Worm (Caenorhabditis elegans) whole organism, late embryonic: ENCODE results near the gene srz-10.

Experiments
- C38D4.7 ChIP-seq: fragments of 200-800 bp; sonication (Bioruptor generic); optimal IDR thresholded peaks from 2 replicates; lab custom pipeline; 2018; ENCODE audit warnings: mild to moderate bottlenecking, missing genetic modification characterization, moderate library complexity, missing compliant biosample characterization
- F13H6.1 ChIP-seq: sonication (generic microtip); optimal IDR thresholded peaks from 2 replicates; lab custom pipeline; 2016; ENCODE audit warnings: missing genetic modification characterization, missing compliant biosample characterization
- K09A11.1 ChIP-seq: sonication (generic microtip); optimal IDR thresholded peaks from 2 replicates; lab custom pipeline; 2017; ENCODE audit warnings: antibody characterized with exemption, mild to moderate bottlenecking, missing genetic modification characterization, missing compliant biosample characterization; ENCODE audit not compliant: insufficient read depth
- ahr-1 ChIP-seq: sonication (generic microtip); optimal IDR thresholded peaks from 2 replicates; lab custom pipeline; 2016; ENCODE audit warnings: missing genetic modification characterization, missing compliant biosample characterization
- ceh-18 ChIP-seq: sonication (generic microtip); optimal IDR thresholded peaks from 2 replicates; lab custom pipeline; 2016; ENCODE audit warnings: missing genetic modification characterization, missing compliant biosample characterization
- ceh-31 ChIP-seq: sonication (generic microtip); optimal IDR thresholded peaks from 2 replicates; lab custom pipeline; 2016; ENCODE audit warnings: missing genetic modification characterization, missing compliant biosample characterization
- ceh-45 ChIP-seq: fragments of 200-800 bp; sonication (Bioruptor generic); IDR thresholded peaks from 2 replicates; pipeline ENCODE4 v1.3.6; 2022; ENCODE audit warnings: missing genetic modification reagents, missing genetic modification characterization, missing compliant biosample characterization
- ceh-48 ChIP-seq: sonication (generic microtip); optimal IDR thresholded peaks from 2 replicates; lab custom pipeline; 2016; ENCODE audit warnings: missing genetic modification characterization, inconsistent platforms, missing compliant biosample characterization
- ceh-6 ChIP-seq: fragments of 200-800 bp; sonication (Bioruptor generic); optimal IDR thresholded peaks from 2 replicates; lab custom pipeline; 2018; ENCODE audit warnings: mild to moderate bottlenecking, missing genetic modification characterization, missing compliant biosample characterization
- che-1 ChIP-seq: sonication (generic microtip); optimal IDR thresholded peaks from 2 replicates; lab custom pipeline; 2016; ENCODE audit warnings: mild to moderate bottlenecking, missing genetic modification characterization, missing compliant biosample characterization
- dve-1 ChIP-seq: sonication (generic microtip); optimal IDR thresholded peaks from 2 replicates; lab custom pipeline; 2017; ENCODE audit warnings: antibody characterized with exemption, mild to moderate bottlenecking, missing genetic modification characterization, missing compliant biosample characterization
- elt-2 ChIP-seq: sonication (generic microtip); optimal IDR thresholded peaks from 2 replicates; lab custom pipeline; 2016; ENCODE audit warnings: missing genetic modification reagents, missing genetic modification characterization, missing compliant biosample characterization
- fkh-6 ChIP-seq: sonication (generic microtip); optimal IDR thresholded peaks from 2 replicates; lab custom pipeline; 2016; ENCODE audit warnings: missing genetic modification characterization, missing compliant biosample characterization
- hlh-30 ChIP-seq: sonication (generic microtip); optimal IDR thresholded peaks from 2 replicates; lab custom pipeline; 2017; ENCODE audit warnings: antibody characterized with exemption, missing genetic modification characterization, missing compliant biosample characterization; ENCODE audit not compliant: insufficient read depth
- hlh-6 ChIP-seq: sonication (generic microtip); optimal IDR thresholded peaks from 2 replicates; lab custom pipeline; 2016; ENCODE audit warnings: missing genotype, missing genetic modification characterization, missing compliant biosample characterization
- hlh-8 ChIP-seq: sonication (generic microtip); optimal IDR thresholded peaks from 2 replicates; lab custom pipeline; 2016; ENCODE audit warnings: missing genotype, missing genetic modification characterization, missing compliant biosample characterization
- lim-6 ChIP-seq: sonication (generic microtip); optimal IDR thresholded peaks from 2 replicates; lab custom pipeline; 2016; ENCODE audit warnings: missing genetic modification characterization, missing compliant biosample characterization
- nhr-232 ChIP-seq: sonication (generic microtip); optimal IDR thresholded peaks from 2 replicates; lab custom pipeline; 2016; ENCODE audit warnings: missing genetic modification characterization, missing compliant biosample characterization
- npax-4 ChIP-seq: sonication (generic microtip); optimal IDR thresholded peaks from 2 replicates; lab custom pipeline; 2016; ENCODE audit warnings: missing genetic modification characterization, missing compliant biosample characterization
- pat-9 ChIP-seq: fragments of 200-800 bp; sonication (Bioruptor generic); optimal IDR thresholded peaks from 2 replicates; lab custom pipeline; 2018; ENCODE audit warnings: mild to moderate bottlenecking, missing genetic modification characterization, moderate library complexity, missing compliant biosample characterization
- pros-1 ChIP-seq: fragments of 150-350 bp; optimal IDR thresholded peaks from 2 replicates; lab custom pipeline; 2014; ENCODE audit warnings: missing biosample characterization, missing genetic modification reagents, missing genetic modification characterization
- ref-2 ChIP-seq: sonication (generic microtip); optimal IDR thresholded peaks from 2 replicates; lab custom pipeline; 2016; ENCODE audit warnings: missing genetic modification characterization, missing compliant biosample characterization
- rnt-1 ChIP-seq: sonication (generic microtip); optimal IDR thresholded peaks from 2 replicates; lab custom pipeline; 2016; ENCODE audit warnings: missing genetic modification characterization, missing compliant biosample characterization
- sox-4 ChIP-seq: sonication (generic microtip); optimal IDR thresholded peaks from 2 replicates; lab custom pipeline; 2017; ENCODE audit warnings: mild to moderate bottlenecking, missing genetic modification characterization, inconsistent platforms, missing compliant biosample characterization
- unc-3 ChIP-seq, 2 experiments: fragments of 200-800 bp in 1 of 2; sonication (Bioruptor generic) in 1 of 2; sonication (generic microtip) in 1 of 2; conservative IDR thresholded peaks in 1 of 2; optimal IDR thresholded peaks in 1 of 2; 2 replicates each; pipeline versions ENCODE4 v1.3.6 to Lab custom; 2016 to 2022; ENCODE audit warnings: missing compliant biosample characterization in 2 of 2, missing genetic modification characterization in 2 of 2, missing genetic modification reagents in 1 of 2
- unc-55 ChIP-seq: sonication (generic microtip); optimal IDR thresholded peaks from 2 replicates; lab custom pipeline; 2017; ENCODE audit warnings: missing biosample characterization, missing genetic modification reagents, missing genetic modification characterization
- zip-5 ChIP-seq: sonication (generic microtip); optimal IDR thresholded peaks from 2 replicates; lab custom pipeline; 2016; ENCODE audit warnings: missing genetic modification characterization, missing compliant biosample characterization

srz-10 gene

DNA sequence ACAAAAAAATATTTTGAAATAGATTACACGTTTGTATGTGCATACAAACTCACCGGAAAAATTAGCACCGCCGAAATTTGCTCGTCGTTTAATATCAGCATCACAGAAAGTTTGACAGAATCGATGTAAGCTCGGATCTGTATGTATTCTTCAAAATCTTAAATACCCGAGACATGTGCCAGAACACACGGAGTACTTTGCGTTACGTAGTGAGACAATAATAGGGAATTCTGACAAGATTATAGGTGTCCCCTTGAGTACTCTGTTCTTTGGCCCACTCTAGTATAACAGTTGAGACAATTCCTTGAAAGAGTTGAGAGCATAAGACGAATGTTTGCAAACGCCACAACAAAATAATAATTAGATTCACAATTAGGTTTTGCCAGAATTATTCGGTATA, 5.3 kb downstream of the srz-10 start, which contains the start of gene srx-48:
TSS of gene srx-48 (minus strand) at position 101 of the 400 bp plus-strand sequence.
- TF ChIP-seq unc-3 (GFP tag; conservative IDR thresholded peaks at IDR 0.05; lab: Robert Waterston, UW) (no peak), unc-3 (tag; optimal IDR thresholded peaks at IDR 0.05; lab: Kevin White, UChicago) (no peak), pros-1 (no peak), hlh-8 (tag; lab: Kevin White, UChicago) (no peak), fkh-6 (tag; lab: Kevin White, UChicago) (no peak), ref-2 (tag; lab: Kevin White, UChicago) (no peak), dve-1 (no peak)
- TF ChIP-seq, all 69 proteins: peak for 0

DNA sequence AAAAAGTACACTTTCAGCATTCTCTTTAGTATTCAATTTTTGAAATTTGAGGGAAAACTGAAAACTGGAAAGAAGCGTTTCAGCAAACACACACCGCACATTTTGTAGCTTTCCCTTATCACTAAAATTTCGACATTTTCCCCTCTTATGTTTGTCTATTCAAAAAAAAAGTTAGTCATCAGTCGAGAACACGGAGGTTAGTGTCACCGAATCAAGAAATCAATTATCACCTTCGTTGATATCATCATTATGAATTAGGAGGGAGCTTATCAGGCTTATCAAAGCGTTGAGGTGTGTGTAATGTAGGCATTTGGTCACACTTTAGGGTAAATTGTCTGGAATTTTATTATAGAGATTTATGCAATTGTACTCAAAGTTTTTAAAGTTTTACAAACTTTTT, 10.3 kb downstream of the srz-10 start, which contains the start of gene cpr-3:
TSS of gene cpr-3 (minus strand) at position 104 of the 400 bp plus-strand sequence.
- TF ChIP-seq npax-4 (no peak), elt-2 (tag; lab: Kevin White, UChicago) (peak; percentile 66)

DNA sequence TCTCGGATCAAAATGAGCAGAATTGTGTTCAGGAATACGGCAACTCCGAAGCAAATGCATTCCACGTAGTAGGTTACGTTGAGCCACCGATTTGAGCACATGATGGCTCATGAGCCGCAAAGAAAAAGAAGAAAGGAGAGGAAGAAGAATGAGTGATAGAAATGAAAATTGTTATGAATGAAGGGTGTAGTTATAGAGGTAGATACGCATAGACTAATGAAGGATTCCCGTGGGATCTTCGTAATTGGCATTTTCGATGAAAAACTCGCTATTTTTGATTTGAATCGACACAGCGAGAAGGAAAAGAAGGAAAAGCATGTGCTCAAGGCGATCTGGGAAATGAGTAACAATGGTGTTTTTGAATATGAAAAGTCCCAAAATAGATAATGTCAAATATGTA, 15.0 kb downstream of the srz-10 start, which contains the start of gene str-96:
TSS of gene str-96 (minus strand) at position 101 of the 400 bp plus-strand sequence.
- TF ChIP-seq ahr-1 (tag; lab: Kevin White, UChicago) (no peak), rnt-1 (tag; lab: Kevin White, UChicago) (no peak), fkh-6 (tag; lab: Kevin White, UChicago) (no peak), ceh-45 (GFP tag; lab: Robert Waterston, UW) (no peak), hlh-6 (tag; lab: Kevin White, UChicago) (no peak), unc-55 (GFP tag; lab: Kevin White, UChicago) (no peak), sox-4 (tag; lab: Kevin White, UChicago) (no peak), lim-6 (tag; lab: Kevin White, UChicago) (no peak), ceh-48 (tag; lab: Kevin White, UChicago) (no peak), F13H6.1 (tag; lab: Kevin White, UChicago) (no peak), dve-1 (no peak), zip-5 (tag; lab: Kevin White, UChicago) (no peak), nhr-232 (no peak), pat-9 (tag; lab: Kevin White, UChicago) (no peak), ceh-18 (tag; lab: Kevin White, UChicago) (no peak), K09A11.1 (no peak)

DNA sequence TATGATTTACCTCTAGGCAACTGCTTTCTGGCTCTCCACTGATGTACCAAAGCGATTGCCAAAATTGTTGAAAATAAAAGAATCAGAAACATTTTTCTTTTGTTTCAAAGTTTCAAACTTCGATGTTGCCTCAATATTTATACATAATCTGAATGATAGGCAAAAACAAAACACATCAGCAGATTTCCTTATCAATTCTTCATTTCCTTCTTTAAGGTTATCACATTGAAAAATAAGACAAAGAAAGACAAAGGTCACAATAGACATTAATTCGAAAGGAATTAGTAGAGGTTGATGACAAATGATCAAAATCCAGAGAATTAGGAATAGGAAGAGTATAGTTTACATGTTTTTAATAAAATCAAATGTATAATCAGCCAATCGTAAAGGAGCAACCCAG, 17.9 kb downstream of the srz-10 start, which contains the start of gene cyp-34A2:
TSS of gene cyp-34A2 (minus strand) at position 101 of the 400 bp plus-strand sequence.
- TF ChIP-seq pat-9 (tag; lab: Kevin White, UChicago) = no peak

DNA sequence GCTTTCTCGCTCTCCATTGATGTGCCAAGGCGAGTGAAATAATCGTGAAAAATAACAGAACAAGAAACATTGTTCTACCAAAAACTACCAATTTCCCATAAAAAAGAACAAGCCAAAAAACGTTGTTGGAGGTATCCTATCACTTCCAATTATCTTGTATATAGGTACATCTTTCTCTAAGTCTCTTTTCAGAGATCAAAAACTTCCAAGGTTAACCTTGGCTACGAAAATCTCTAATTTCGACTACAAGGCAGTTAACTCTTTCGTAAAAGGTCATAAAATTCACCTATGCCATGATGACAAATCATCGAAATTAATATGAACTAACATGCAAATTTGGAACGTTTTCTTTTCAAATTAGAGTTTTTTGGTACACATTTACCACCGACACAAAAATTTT, 21.0 kb downstream of the srz-10 start, which contains the start of gene cyp-34A1:
TSS of gene cyp-34A1 (minus strand) at position 101 of the 400 bp plus-strand sequence.
- no peak for TF ChIP-seq npax-4
- TF ChIP-seq ceh-31 (tag; lab: Kevin White, UChicago) = no peak
- no peak for TF ChIP-seq ahr-1 (tag; lab: Kevin White, UChicago)
- TF ChIP-seq che-1 (tag; lab: Kevin White, UChicago) = no peak
- no peak for TF ChIP-seq sox-4 (tag; lab: Kevin White, UChicago)

DNA sequence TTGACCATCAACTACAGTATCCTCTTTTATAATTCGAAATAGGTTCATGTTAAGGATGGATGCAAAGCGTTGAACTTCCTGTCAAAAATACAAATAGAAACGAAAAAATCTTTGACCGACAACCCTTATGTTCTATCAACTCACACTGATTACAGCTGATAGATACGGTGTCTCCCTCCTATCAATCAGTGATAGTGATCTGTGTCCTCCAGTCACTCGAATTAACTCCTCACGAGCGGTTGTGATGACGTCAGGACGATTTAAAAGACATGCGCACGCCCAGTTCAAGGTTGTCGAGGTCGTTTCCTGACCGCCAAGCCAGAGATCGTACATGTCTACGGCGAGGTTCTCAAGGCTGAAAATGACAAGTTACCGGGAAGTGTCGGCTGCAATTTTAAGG, 22.9 kb downstream of the srz-10 start:
- TF ChIP-seq elt-2 (tag; lab: Kevin White, UChicago) = peak; percentile 57
- no peak for TF ChIP-seq unc-55 (GFP tag; lab: Kevin White, UChicago)

DNA sequence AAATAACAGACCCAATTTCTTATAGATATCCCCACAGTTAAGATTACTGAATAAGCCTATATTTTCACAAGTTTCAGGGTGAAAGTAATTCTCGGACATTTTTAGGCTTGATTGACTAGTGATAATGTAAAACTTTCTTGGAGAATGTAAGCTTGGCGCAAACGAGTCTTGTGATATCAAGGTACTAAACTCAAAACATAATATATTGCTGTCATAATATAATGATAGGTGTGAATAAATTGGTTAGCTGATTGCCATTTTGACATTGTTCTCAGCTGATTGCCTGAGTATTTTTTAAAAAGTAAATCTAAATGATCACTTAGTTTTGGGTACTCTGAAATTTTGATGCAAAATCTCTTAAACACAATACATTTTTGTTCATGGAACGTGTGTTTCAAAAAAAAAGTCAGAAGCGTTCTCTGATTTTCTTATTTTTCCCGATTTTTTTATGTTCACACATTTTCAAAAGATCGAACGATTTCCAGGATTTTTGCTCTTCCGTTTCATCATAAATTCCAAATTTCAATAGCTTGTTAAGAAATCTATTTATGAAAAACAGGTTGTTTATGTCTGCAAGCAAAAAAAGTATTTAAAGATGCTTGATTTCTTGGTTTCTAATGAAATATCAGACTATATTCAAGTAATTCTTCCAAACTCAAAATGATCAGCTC, 27.5 kb downstream of the srz-10 start, which contains the start of the genes srw-19 and srx-51:
TSS of gene srw-19 (minus strand) at position 101 of the 671 bp plus-strand sequence.
TSS of gene srx-51 (plus strand) at position 621 of the 671 bp plus-strand sequence.
- TF ChIP-seq ceh-6 (GFP tag; lab: Kevin White, UChicago) (no peak), C38D4.7 (GFP tag; lab: Kevin White, UChicago) (no peak), pat-9 (tag; lab: Kevin White, UChicago) (no peak), dve-1 (no peak), hlh-30 (tag; lab: Kevin White, UChicago) (no peak), hlh-8 (tag; lab: Kevin White, UChicago) (no peak), ahr-1 (tag; lab: Kevin White, UChicago) (no peak)
